Fruit fly (Drosophila melanogaster) whole organism, wandering third instar larva: ENCODE data around the gene fwd.

Experiments used
- CG32264 ChIP-seq: fragments of 200-800 bp; sonication (Bioruptor generic); optimal IDR thresholded peaks from 2 replicates; lab custom pipeline; 2016; ENCODE audit warnings: missing biosample characterization, missing genetic modification characterization
- CG9705 ChIP-seq: fragments of 200-800 bp; sonication (Bioruptor generic); optimal IDR thresholded peaks from 2 replicates; lab custom pipeline; 2018; ENCODE audit warnings: missing biosample characterization, mild to moderate bottlenecking, missing genetic modification characterization
- CrebA ChIP-seq: fragments of 200-800 bp; sonication (Bioruptor generic); optimal IDR thresholded peaks from 2 replicates; lab custom pipeline; 2016; ENCODE audit warnings: missing biosample characterization, mild to moderate bottlenecking, missing genetic modification characterization, borderline replicate concordance
- Dif ChIP-seq: fragments of 200-275, 200-300 bp; sonication (Bioruptor generic); optimal IDR thresholded peaks from 2 replicates; lab custom pipeline; 2018; ENCODE audit warnings: missing biosample characterization, missing genetic modification characterization; ENCODE audit not compliant: partially characterized antibody
- GATAd ChIP-seq: sonication (Bioruptor generic); optimal IDR thresholded peaks from 2 replicates; lab custom pipeline; 2016; ENCODE audit warnings: missing biosample characterization, missing genetic modification characterization
- HLH106 ChIP-seq: fragments of 200-800 bp; optimal IDR thresholded peaks from 3 replicates; lab custom pipeline; 2019; ENCODE audit warnings: missing biosample characterization, mild to moderate bottlenecking, missing genetic modification characterization, moderate library complexity
- Hnf4 ChIP-seq: fragments of 200-800 bp; sonication (Bioruptor generic); optimal IDR thresholded peaks from 2 replicates; lab custom pipeline; 2016; ENCODE audit warnings: missing biosample characterization, mild to moderate bottlenecking, missing genetic modification characterization
- Hr78 ChIP-seq: fragments of >200 bp; optimal IDR thresholded peaks from 2 replicates; lab custom pipeline; 2017; ENCODE audit warnings: missing biosample characterization, missing genetic modification characterization
- Hr83 ChIP-seq: fragments of 200-300 bp; sonication (Bioruptor generic); optimal IDR thresholded peaks from 2 replicates; lab custom pipeline; 2016; ENCODE audit warnings: missing biosample characterization, mild to moderate bottlenecking, missing genetic modification characterization, moderate library complexity; ENCODE audit not compliant: poor library complexity, severe bottlenecking
- Jra ChIP-seq: sonication (Bioruptor generic); optimal IDR thresholded peaks from 2 replicates; lab custom pipeline; 2016; ENCODE audit warnings: missing biosample characterization, missing genetic modification characterization
- Myc ChIP-seq: fragments of >200 bp; optimal IDR thresholded peaks from 2 replicates; lab custom pipeline; 2017
- N ChIP-seq: fragments of >200 bp; optimal IDR thresholded peaks from 2 replicates; lab custom pipeline; 2018; ENCODE audit warnings: missing biosample characterization, missing external identifiers, missing genetic modification characterization
- OdsH ChIP-seq: fragments of 200-800 bp; sonication (Bioruptor generic); optimal IDR thresholded peaks from 2 replicates; lab custom pipeline; 2016; ENCODE audit warnings: missing biosample characterization, mild to moderate bottlenecking, missing genetic modification characterization
- Rel ChIP-seq, 2 experiments: fragments of 200-800 bp; sonication (Bioruptor generic) in 1 of 2; optimal IDR thresholded peaks; 2 replicates in 1 of 2; 3 replicates in 1 of 2; lab custom pipeline; 2016 to 2019; ENCODE audit warnings: mild to moderate bottlenecking in 2 of 2, missing biosample characterization in 2 of 2, missing genetic modification characterization in 2 of 2, moderate library complexity in 1 of 2
- Sp1 ChIP-seq: fragments of 200-800 bp; sonication (Bioruptor generic); optimal IDR thresholded peaks from 3 replicates; lab custom pipeline; 2019; ENCODE audit warnings: missing biosample characterization, mild to moderate bottlenecking, missing genetic modification characterization, moderate library complexity
- Vsx2 ChIP-seq: fragments of 200-300, 225-300 bp; sonication (Bioruptor generic); optimal IDR thresholded peaks from 2 replicates; lab custom pipeline; 2018; ENCODE audit warnings: missing biosample characterization, missing genetic modification characterization; ENCODE audit not compliant: partially characterized antibody
- br ChIP-seq: fragments of 200-800 bp; sonication (Bioruptor generic); optimal IDR thresholded peaks from 2 replicates; lab custom pipeline; 2016; ENCODE audit warnings: missing biosample characterization, missing genetic modification characterization
- brk ChIP-seq: fragments of 200-800 bp; sonication (Bioruptor generic); optimal IDR thresholded peaks from 2 replicates; lab custom pipeline; 2016; ENCODE audit warnings: missing biosample characterization, mild to moderate bottlenecking, missing genetic modification characterization
- dl ChIP-seq, 2 experiments: fragments of 175-275, 200-275 bp in 1 of 2; fragments of 200-275 bp in 1 of 2; sonication (Bioruptor generic); optimal IDR thresholded peaks; lab custom pipeline; 2018; ENCODE audit warnings: mild to moderate bottlenecking in 2 of 2, missing biosample characterization in 2 of 2, missing genetic modification characterization in 2 of 2, moderate library complexity in 2 of 2; ENCODE audit not compliant: partially characterized antibody in 2 of 2, insufficient read depth in 1 of 2
- dmrt93B ChIP-seq: fragments of 200-800 bp; sonication (Bioruptor generic); optimal IDR thresholded peaks from 2 replicates; lab custom pipeline; 2018; ENCODE audit warnings: missing biosample characterization, mild to moderate bottlenecking, missing genetic modification characterization
- dsf ChIP-seq: sonication (Bioruptor generic); optimal IDR thresholded peaks from 2 replicates; lab custom pipeline; 2016; ENCODE audit warnings: missing biosample characterization, missing genetic modification characterization, borderline replicate concordance
- ey ChIP-seq: fragments of 200-800 bp; sonication (Bioruptor generic); optimal IDR thresholded peaks from 2 replicates; lab custom pipeline; 2016; ENCODE audit warnings: missing biosample characterization, missing genetic modification characterization
- foxo ChIP-seq, 2 experiments: fragments of 200-800 bp; sonication (Bioruptor generic); optimal IDR thresholded peaks; 2 replicates in 1 of 2; 3 replicates in 1 of 2; lab custom pipeline; 2016 to 2017; ENCODE audit warnings: missing biosample characterization in 2 of 2, missing genetic modification characterization in 2 of 2
- fru ChIP-seq: fragments of 200-800 bp; sonication (Bioruptor generic); optimal IDR thresholded peaks from 3 replicates; lab custom pipeline; 2016; ENCODE audit warnings: missing biosample characterization, mild to moderate bottlenecking, missing genetic modification characterization
- h ChIP-seq: fragments of 200-800 bp; sonication (Bioruptor generic); optimal IDR thresholded peaks from 3 replicates; lab custom pipeline; 2016; ENCODE audit warnings: missing biosample characterization, mild to moderate bottlenecking, missing genetic modification characterization
- jim ChIP-seq: fragments of 175-275, 200-325 bp; sonication (Bioruptor generic); optimal IDR thresholded peaks from 2 replicates; lab custom pipeline; 2016; ENCODE audit warnings: missing biosample characterization, mild to moderate bottlenecking, missing genetic modification characterization
- lola ChIP-seq: fragments of >200 bp; optimal IDR thresholded peaks from 2 replicates; lab custom pipeline; 2017; ENCODE audit warnings: missing biosample characterization, missing genetic modification characterization
- psq ChIP-seq: fragments of 200-800 bp; sonication (Bioruptor generic); optimal IDR thresholded peaks from 3 replicates; lab custom pipeline; 2017; ENCODE audit warnings: missing biosample characterization, mild to moderate bottlenecking, missing genetic modification characterization, moderate library complexity
- rgr ChIP-seq: fragments of 200-800 bp; sonication (Bioruptor generic); optimal IDR thresholded peaks from 3 replicates; lab custom pipeline; 2016; ENCODE audit warnings: missing biosample characterization, mild to moderate bottlenecking, missing genetic modification characterization
- sage ChIP-seq: fragments of 200-800 bp; sonication (Bioruptor generic); optimal IDR thresholded peaks from 2 replicates; lab custom pipeline; 2016; ENCODE audit warnings: missing biosample characterization, mild to moderate bottlenecking, missing genetic modification characterization
- sv ChIP-seq: fragments of 200-800 bp; sonication (Bioruptor generic); optimal IDR thresholded peaks from 3 replicates; lab custom pipeline; 2016; ENCODE audit warnings: missing biosample characterization, missing genetic modification characterization
- usp ChIP-seq: fragments of >200 bp; optimal IDR thresholded peaks from 2 replicates; lab custom pipeline; 2017; ENCODE audit warnings: missing biosample characterization, missing genetic modification characterization
- woc ChIP-seq: sonication (Bioruptor generic); optimal IDR thresholded peaks from 2 replicates; lab custom pipeline; 2016; ENCODE audit warnings: missing biosample characterization, mild to moderate bottlenecking, missing genetic modification characterization

fwd gene

dm6 chr3L:339072-339471 lies 19.4 kb upstream of the fwd start:
- peak; percentile 18 for TF ChIP-seq Sp1 (GFP tag; lab: Kevin White, UChicago)
- peak; percentile 15 for TF ChIP-seq h (GFP tag; lab: Kevin White, UChicago)
- TF ChIP-seq OdsH (GFP tag; lab: Kevin White, UChicago) = no peak
- no peak for TF ChIP-seq lola (GFP tag; lab: Kevin White, UChicago)
- TF ChIP-seq jim (GFP tag; lab: Kevin White, UChicago) = no peak
- peak in 1 of 2 experiments; percentile 24 for TF ChIP-seq foxo (GFP tag; optimal IDR thresholded peaks at IDR 0.05; lab: Kevin White, UChicago)
- no peak for TF ChIP-seq Rel (GFP tag; optimal IDR thresholded peaks at IDR 0.05; lab: Kevin White, UChicago)
- TF ChIP-seq Rel (tag; optimal IDR thresholded peaks at IDR 0.05; lab: Kevin White, UChicago) = peak; percentile 6
- TF ChIP-seq N = no peak
- peak; percentile 15 for TF ChIP-seq HLH106 (tag; lab: Kevin White, UChicago)
- peak; percentile 14 for TF ChIP-seq Hnf4 (GFP tag; lab: Kevin White, UChicago)
- TF ChIP-seq brk (GFP tag; lab: Kevin White, UChicago) = no peak
- TF ChIP-seq CG32264 (GFP tag; lab: Kevin White, UChicago) = no peak
- TF ChIP-seq sv (GFP tag; lab: Kevin White, UChicago) = no peak

dm6 chr3L:338116-338515 lies 18.4 kb upstream of the fwd start:
- TF ChIP-seq h (GFP tag; lab: Kevin White, UChicago) = no peak
- TF ChIP-seq CrebA = no peak
- TF ChIP-seq jim (GFP tag; lab: Kevin White, UChicago) = no peak
- TF ChIP-seq Rel (GFP tag; optimal IDR thresholded peaks at IDR 0.05; lab: Kevin White, UChicago) = no peak
- peak; percentile 17 for TF ChIP-seq Rel (tag; optimal IDR thresholded peaks at IDR 0.05; lab: Kevin White, UChicago)
- no peak for TF ChIP-seq N
- TF ChIP-seq CG32264 (GFP tag; lab: Kevin White, UChicago) = no peak
- no peak for TF ChIP-seq CG9705 (GFP tag; lab: Kevin White, UChicago)
- no peak for TF ChIP-seq woc (GFP tag; lab: Kevin White, UChicago)

- TF ChIP-seq Jra = no peak
- TF ChIP-seq ey (GFP tag; lab: Kevin White, UChicago) = no peak
- TF ChIP-seq HLH106 (tag; lab: Kevin White, UChicago) = no peak
- no peak for TF ChIP-seq foxo (GFP tag; optimal IDR thresholded peaks at IDR 0.05; lab: Kevin White, UChicago)
- TF ChIP-seq N = no peak
- no peak for TF ChIP-seq psq (GFP tag; lab: Kevin White, UChicago)
- TF ChIP-seq usp = no peak
- no peak for TF ChIP-seq CG9705 (GFP tag; lab: Kevin White, UChicago)
- no peak for TF ChIP-seq dsf (GFP tag; lab: Kevin White, UChicago)
- no peak for TF ChIP-seq dmrt93B (GFP tag; lab: Kevin White, UChicago)
- TF ChIP-seq GATAd (GFP tag; lab: Kevin White, UChicago) = no peak
- TF ChIP-seq Myc (lab: Kevin White, UChicago) = no peak
- no peak for TF ChIP-seq Hr78 (GFP tag; lab: Kevin White, UChicago)
- TF ChIP-seq sage (GFP tag; lab: Kevin White, UChicago) = no peak
- TF ChIP-seq brk (GFP tag; lab: Kevin White, UChicago) = no peak
- TF ChIP-seq Sp1 (GFP tag; lab: Kevin White, UChicago) = no peak
- TF ChIP-seq woc (GFP tag; lab: Kevin White, UChicago) = no peak
- no peak for TF ChIP-seq br
- TF ChIP-seq Hr83 (GFP tag; lab: Kevin White, UChicago) = no peak
- no peak for TF ChIP-seq jim (GFP tag; lab: Kevin White, UChicago)
These were observed 17.5 kb upstream of the fwd start for dm6 chr3L:337148-337547.

- TF ChIP-seq Sp1 (GFP tag; lab: Kevin White, UChicago) (peak; percentile 35), dl (GFP tag; optimal IDR thresholded peaks at IDR 0.05; lab: Kevin White, UChicago; ENCODE audit: insufficient read depth in 1 of 2, partially characterized antibody in 2 of 2) (peak in 1 of 2 experiments; percentile 26), Dif (GFP tag; lab: Kevin White, UChicago) (peak; percentile 57), Hr78 (GFP tag; lab: Kevin White, UChicago) (no peak), Rel (GFP tag; optimal IDR thresholded peaks at IDR 0.05; lab: Kevin White, UChicago) (no peak), Rel (tag; optimal IDR thresholded peaks at IDR 0.05; lab: Kevin White, UChicago) (peak; percentile 11), sv (GFP tag; lab: Kevin White, UChicago) (no peak), fru (GFP tag; lab: Kevin White, UChicago) (no peak), Hr83 (GFP tag; lab: Kevin White, UChicago) (peak; percentile 3), Myc (lab: Kevin White, UChicago) (peak; percentile 83), HLH106 (tag; lab: Kevin White, UChicago) (peak; percentile 10), rgr (GFP tag; lab: Kevin White, UChicago) (peak; percentile 29), ey (GFP tag; lab: Kevin White, UChicago) (no peak), Vsx2 (GFP tag; lab: Kevin White, UChicago) (peak; percentile 98)
- TF ChIP-seq, all 38 proteins: peak for 9
These were observed 12.4 kb upstream of the fwd start, which contains the start of gene mthl9 for dm6 chr3L:331842-332802. Gene mthl9, minus strand, starts transcription at chr3L:332309.
